Fruit fly (Drosophila melanogaster) whole organism, embryonic: ENCODE data around the gene Tsen54.

Experiments used
- Awh ChIP-seq: fragments of 200-800 bp; sonication (Bioruptor generic); IDR thresholded peaks from 2 replicates; pipeline ENCODE4, ENCODE4 v1.3.6; 2022; ENCODE audit warnings: missing biosample characterization, missing genetic modification characterization
- B-H2 ChIP-seq: fragments of 200-800 bp; sonication (Bioruptor generic); optimal IDR thresholded peaks from 2 replicates; lab custom pipeline; 2018; ENCODE audit warnings: missing biosample characterization, mild to moderate bottlenecking, missing genetic modification characterization
- Bdp1 ChIP-seq: fragments of 200-800 bp; sonication (Bioruptor generic); optimal IDR thresholded peaks from 3 replicates; lab custom pipeline; 2016; ENCODE audit warnings: missing biosample characterization, missing genetic modification characterization
- Bteb2 ChIP-seq: fragments of 200-800 bp; sonication (Bioruptor generic); optimal IDR thresholded peaks from 2 replicates; lab custom pipeline; 2016; ENCODE audit warnings: missing biosample characterization, missing genetic modification characterization
- CG1024 ChIP-seq: fragments of 200-800 bp; sonication (Bioruptor generic); IDR thresholded peaks from 2 replicates; pipeline ENCODE4 v1.3.6; 2022; ENCODE audit warnings: missing biosample characterization, missing genetic modification characterization
- CG10654 ChIP-seq: fragments of 200-800 bp; sonication (Bioruptor generic); optimal IDR thresholded peaks from 2 replicates; lab custom pipeline; 2016; ENCODE audit warnings: missing biosample characterization, missing genetic modification characterization
- CG11398 ChIP-seq: fragments of 200-800 bp; sonication (Bioruptor generic); optimal IDR thresholded peaks from 2 replicates; lab custom pipeline; 2016; ENCODE audit warnings: missing biosample characterization, missing genetic modification characterization
- CG12219 ChIP-seq: fragments of 200-800 bp; sonication (Bioruptor generic); optimal IDR thresholded peaks from 3 replicates; lab custom pipeline; 2018; ENCODE audit warnings: missing biosample characterization, mild to moderate bottlenecking, missing genetic modification characterization
- CG12659 ChIP-seq: fragments of 200-800 bp; sonication (Bioruptor generic); optimal IDR thresholded peaks from 3 replicates; lab custom pipeline; 2017; ENCODE audit warnings: mild to moderate bottlenecking, missing biosample characterization, missing genetic modification reagents, missing genetic modification characterization
- CG12769 ChIP-seq: fragments of 200-800 bp; sonication (Bioruptor generic); optimal IDR thresholded peaks from 2 replicates; lab custom pipeline; 2019; ENCODE audit warnings: missing biosample characterization, mild to moderate bottlenecking, missing genetic modification characterization, moderate library complexity
- CG13624 ChIP-seq: fragments of 200-800 bp; sonication (Bioruptor generic); optimal IDR thresholded peaks from 2 replicates; lab custom pipeline; 2016; ENCODE audit warnings: missing biosample characterization, missing genetic modification characterization
- CG13894 ChIP-seq: fragments of 200-800 bp; sonication (Bioruptor generic); optimal IDR thresholded peaks from 3 replicates; lab custom pipeline; 2018; ENCODE audit warnings: missing biosample characterization, mild to moderate bottlenecking, missing genetic modification characterization, moderate library complexity
- CG14050 ChIP-seq: fragments of 200-800 bp; sonication (Bioruptor generic); IDR thresholded peaks from 3 replicates; pipeline ENCODE4 v1.3.6; 2022; ENCODE audit warnings: missing biosample characterization, missing genetic modification characterization
- CG15479 ChIP-seq: fragments of 200-800 bp; sonication (Bioruptor generic); optimal IDR thresholded peaks from 3 replicates; lab custom pipeline; 2019; ENCODE audit warnings: missing biosample characterization, mild to moderate bottlenecking, missing genetic modification characterization, moderate library complexity
- CG1602 ChIP-seq: fragments of 200-800 bp; sonication (Bioruptor generic); optimal IDR thresholded peaks from 3 replicates; lab custom pipeline; 2016; ENCODE audit warnings: missing biosample characterization, missing genetic modification characterization
- CG16815 ChIP-seq: fragments of 200-800 bp; sonication (Bioruptor generic); optimal IDR thresholded peaks from 3 replicates; lab custom pipeline; 2017; ENCODE audit warnings: missing biosample characterization, mild to moderate bottlenecking, missing genetic modification characterization
- CG17186 ChIP-seq: fragments of 200-800 bp; sonication (Bioruptor generic); optimal IDR thresholded peaks from 3 replicates; lab custom pipeline; 2017; ENCODE audit warnings: missing biosample characterization, missing genetic modification reagents, missing genetic modification characterization
- CG17912 ChIP-seq: fragments of 200-800 bp; sonication (Bioruptor generic); optimal IDR thresholded peaks from 2 replicates; lab custom pipeline; 2018; ENCODE audit warnings: missing biosample characterization, mild to moderate bottlenecking, missing genetic modification characterization
- CG2202 ChIP-seq: fragments of 200-800 bp; sonication (Bioruptor generic); optimal IDR thresholded peaks from 2 replicates; lab custom pipeline; 2018; ENCODE audit warnings: missing biosample characterization, mild to moderate bottlenecking, missing genetic modification characterization
- CG3281 ChIP-seq: fragments of 200-800 bp; sonication (Bioruptor generic); optimal IDR thresholded peaks from 3 replicates; lab custom pipeline; 2017; ENCODE audit warnings: missing biosample characterization, mild to moderate bottlenecking, missing genetic modification characterization
- CG34376 ChIP-seq: fragments of 200-800 bp; sonication (Bioruptor generic); optimal IDR thresholded peaks from 2 replicates; lab custom pipeline; 2018; ENCODE audit warnings: missing biosample characterization, mild to moderate bottlenecking, missing genetic modification characterization
- CG4282 ChIP-seq: fragments of 200-800 bp; sonication (Bioruptor generic); optimal IDR thresholded peaks from 2 replicates; lab custom pipeline; 2016; ENCODE audit warnings: missing biosample characterization, missing genetic modification characterization
- CG7556 ChIP-seq: fragments of 200-800 bp; sonication (Bioruptor generic); optimal IDR thresholded peaks from 2 replicates; lab custom pipeline; 2017; ENCODE audit warnings: missing biosample characterization, mild to moderate bottlenecking, missing genetic modification characterization
- CG8478 ChIP-seq: fragments of >200 bp; optimal IDR thresholded peaks from 2 replicates; lab custom pipeline; 2018
- Dref ChIP-seq: fragments of 200-800 bp; sonication (Bioruptor generic); IDR thresholded peaks from 2 replicates; pipeline ENCODE4 v1.3.6; 2022; ENCODE audit warnings: missing biosample characterization, missing genetic modification characterization
- Gsc ChIP-seq: fragments of 200-800 bp; sonication (Bioruptor generic); IDR thresholded peaks from 2 replicates; pipeline ENCODE4 v1.3.6; 2022; ENCODE audit warnings: missing biosample characterization, missing genetic modification characterization
- Hmx ChIP-seq: fragments of 200-800 bp; sonication (Bioruptor generic); optimal IDR thresholded peaks from 2 replicates; lab custom pipeline; 2016; ENCODE audit warnings: missing biosample characterization, missing genetic modification characterization
- Hr3 ChIP-seq: fragments of 200-800 bp; sonication (Bioruptor generic); optimal IDR thresholded peaks from 3 replicates; lab custom pipeline; 2016; ENCODE audit warnings: missing biosample characterization, missing genetic modification characterization
- Lim3 ChIP-seq: fragments of 200-800 bp; sonication (Bioruptor generic); IDR thresholded peaks from 2 replicates; pipeline ENCODE4 v1.3.6; 2022; ENCODE audit warnings: missing biosample characterization, missing genetic modification characterization
- Mad ChIP-seq: fragments of 200-800 bp; sonication (Bioruptor generic); optimal IDR thresholded peaks from 2 replicates; lab custom pipeline; 2016; ENCODE audit warnings: missing biosample characterization, missing genetic modification characterization
- Ravus ChIP-seq: fragments of 200-800 bp; sonication (Bioruptor generic); IDR thresholded peaks from 2 replicates; pipeline ENCODE4 v1.3.6; 2022; ENCODE audit warnings: missing biosample characterization, missing genetic modification characterization
- ato ChIP-seq: fragments of 200-800 bp; sonication (Bioruptor generic); IDR thresholded peaks from 2 replicates; pipeline ENCODE4 v1.3.6; 2022; ENCODE audit warnings: missing biosample characterization, missing genetic modification characterization; ENCODE audit not compliant: partially characterized antibody
- bbx ChIP-seq: fragments of 200-800 bp; sonication (Bioruptor generic); IDR thresholded peaks from 2 replicates; pipeline ENCODE4 v1.3.6; 2022; ENCODE audit warnings: missing biosample characterization, missing genetic modification characterization; ENCODE audit not compliant: partially characterized antibody
- bsh ChIP-seq, 2 experiments: fragments of 200-800 bp; sonication (Bioruptor generic); optimal IDR thresholded peaks; 2 replicates each; lab custom pipeline; 2017 to 2018; ENCODE audit warnings: mild to moderate bottlenecking in 2 of 2, missing biosample characterization in 2 of 2, missing genetic modification characterization in 2 of 2, moderate library complexity in 1 of 2
- dan ChIP-seq: fragments of 200-800 bp; sonication (Bioruptor generic); IDR thresholded peaks from 2 replicates; pipeline ENCODE4 v1.3.6; 2022; ENCODE audit warnings: missing biosample characterization, missing genetic modification characterization
- esg ChIP-seq: fragments of 200-800 bp; sonication (Bioruptor generic); conservative IDR thresholded peaks from 2 replicates; pipeline ENCODE4 v1.3.6; 2022; ENCODE audit warnings: missing biosample characterization, missing genetic modification characterization
- exex ChIP-seq: fragments of 200-800 bp; sonication (Bioruptor generic); optimal IDR thresholded peaks from 4 replicates; lab custom pipeline; 2018; ENCODE audit warnings: missing biosample characterization, mild to moderate bottlenecking, missing genetic modification characterization, moderate library complexity
- gem ChIP-seq: fragments of 200-800 bp; sonication (Bioruptor generic); optimal IDR thresholded peaks from 2 replicates; lab custom pipeline; 2019; ENCODE audit warnings: missing biosample characterization, mild to moderate bottlenecking, missing genetic modification characterization, moderate library complexity
- ham ChIP-seq: fragments of 200-800 bp; sonication (Bioruptor generic); IDR thresholded peaks from 2 replicates; pipeline ENCODE4 v1.3.6; 2022; ENCODE audit warnings: missing biosample characterization, missing genetic modification characterization
- her ChIP-seq: fragments of 200-800 bp; sonication (Bioruptor generic); optimal IDR thresholded peaks from 2 replicates; lab custom pipeline; 2016; ENCODE audit warnings: missing biosample characterization, missing genetic modification characterization
- luna ChIP-seq: fragments of 200-800 bp; sonication (Bioruptor generic); optimal IDR thresholded peaks from 2 replicates; lab custom pipeline; 2016; ENCODE audit warnings: missing biosample characterization, missing genetic modification characterization
- oc ChIP-seq: fragments of 200-800 bp; sonication (Bioruptor generic); optimal IDR thresholded peaks from 2 replicates; lab custom pipeline; 2018; ENCODE audit warnings: missing biosample characterization, mild to moderate bottlenecking, missing genetic modification characterization, moderate library complexity
- onecut ChIP-seq: fragments of 200-800 bp; sonication (Bioruptor generic); IDR thresholded peaks from 2 replicates; pipeline ENCODE4 v1.3.6; 2022; ENCODE audit warnings: missing biosample characterization, missing genetic modification characterization
- pan ChIP-seq, 4 experiments: fragments of >200 bp in 3 of 4; fragments of 200-800 bp in 1 of 4; sonication (Bioruptor generic) in 1 of 4; optimal IDR thresholded peaks in 3 of 4; IDR thresholded peaks in 1 of 4; 2 replicates each; pipeline versions ENCODE4 v1.3.6 to Lab custom; 2017 to 2022; ENCODE audit warnings: missing biosample characterization in 2 of 4, missing genetic modification characterization in 2 of 4, mixed read lengths in 1 of 4
- phol ChIP-seq: fragments of 200-800 bp; sonication (Bioruptor generic); optimal IDR thresholded peaks from 3 replicates; lab custom pipeline; 2018; ENCODE audit warnings: missing biosample characterization, mild to moderate bottlenecking, missing genetic modification characterization, moderate library complexity
- pita ChIP-seq: fragments of 200-800 bp; sonication (Bioruptor generic); optimal IDR thresholded peaks from 2 replicates; lab custom pipeline; 2017; ENCODE audit warnings: missing biosample characterization, mild to moderate bottlenecking, missing genetic modification characterization
- pnt ChIP-seq: fragments of 200-800 bp; sonication (Bioruptor generic); optimal IDR thresholded peaks from 3 replicates; lab custom pipeline; 2016; ENCODE audit warnings: missing biosample characterization, missing genetic modification characterization
- scrt ChIP-seq: fragments of 200-800 bp; sonication (Bioruptor generic); optimal IDR thresholded peaks from 2 replicates; lab custom pipeline; 2018; ENCODE audit warnings: missing biosample characterization, mild to moderate bottlenecking, missing genetic modification characterization, moderate library complexity
- ssp ChIP-seq: fragments of 200-800 bp; sonication (Bioruptor generic); IDR thresholded peaks from 2 replicates; pipeline ENCODE4 v1.3.6; 2022; ENCODE audit warnings: missing biosample characterization, missing genetic modification characterization
- tap ChIP-seq: fragments of 200-800 bp; optimal IDR thresholded peaks from 3 replicates; lab custom pipeline; 2019; ENCODE audit warnings: missing biosample characterization, mild to moderate bottlenecking, missing genetic modification characterization, moderate library complexity
- ttk ChIP-seq: fragments of 200-800 bp; sonication (Bioruptor generic); IDR thresholded peaks from 2 replicates; pipeline ENCODE4 v2.1.2; 2022; ENCODE audit warnings: missing biosample characterization, missing genetic modification characterization

Gene Tsen54

dm6 chr3L:12203736-12204135 is 2.1 kb downstream of the Tsen54 start, which contains the start of gene Ak1 (continued):
- TF ChIP-seq bsh (GFP tag; optimal IDR thresholded peaks at IDR 0.05; lab: Kevin White, UChicago) (no peak), ato (GFP tag; lab: Robert Waterston, UW) (no peak), oc (no peak), gem (no peak), pnt (no peak), dan (no peak), ssp (GFP tag; lab: Robert Waterston, UW) (no peak), CG13624 (GFP tag; lab: Kevin White, UChicago) (no peak), luna (GFP tag; lab: Kevin White, UChicago) (no peak), CG16815 (GFP tag; lab: Kevin White, UChicago) (no peak), Bteb2 (GFP tag; lab: Kevin White, UChicago) (no peak), ttk (no peak), CG1602 (no peak), CG13894 (tag; lab: Kevin White, UChicago) (peak; percentile 70), scrt (GFP tag; lab: Kevin White, UChicago) (no peak), Lim3 (GFP tag; lab: Robert Waterston, UW) (no peak), Mad (no peak), CG15479 (no peak), Bdp1 (GFP tag; lab: Kevin White, UChicago) (no peak), CG7556 (GFP tag; lab: Kevin White, UChicago) (no peak), ham (no peak), CG12769 (peak; percentile 60), CG17912 (GFP tag; lab: Kevin White, UChicago) (no peak), CG3281 (GFP tag; lab: Kevin White, UChicago) (peak; percentile 6), bbx (GFP tag; lab: Robert Waterston, UW) (peak; percentile 37; the same call in 1 of the 2 replicates), CG34376 (peak; percentile 31), phol (tag; lab: Kevin White, UChicago) (no peak), CG4282 (no peak), CG2202 (tag; lab: Kevin White, UChicago) (no peak), CG12659 (GFP tag; lab: Kevin White, UChicago) (peak; percentile 9), CG17186 (GFP tag; lab: Kevin White, UChicago) (no peak), CG11398 (GFP tag; lab: Kevin White, UChicago) (no peak), CG8478 (no peak), tap (tag; lab: Kevin White, UChicago) (no peak), Awh (GFP tag; lab: Robert Waterston, UW) (0 out of 2 replicates have a peak, but pooled peaks have one; percentile 8), pan (optimal IDR thresholded peaks at IDR 0.05; lab: Kevin White, UChicago) (no peak), pan (GFP tag; optimal IDR thresholded peaks at IDR 0.05 in 1 of 2, IDR thresholded peaks at IDR 0.05 in 1 of 2) (no peak), B-H2 (GFP tag; lab: Kevin White, UChicago) (peak; percentile 32), CG14050 (GFP tag; lab: Robert Waterston, UW) (no peak), CG12219 (GFP tag; lab: Kevin White, UChicago) (no peak), pita (GFP tag; lab: Kevin White, UChicago) (no peak), onecut (GFP tag; lab: Robert Waterston, UW) (no peak; the same call in none of the 2 replicates), CG10654 (GFP tag; lab: Kevin White, UChicago) (no peak), Dref (peak; percentile 37), Hmx (GFP tag; lab: Kevin White, UChicago) (no peak), esg (no peak), Gsc (no peak), her (no peak), Ravus (GFP tag; lab: Robert Waterston, UW) (no peak), exex (tag; lab: Kevin White, UChicago) (peak; percentile 9), Hr3 (GFP tag; lab: Kevin White, UChicago) (no peak), CG1024 (no peak)
